Fruit fly (Drosophila melanogaster) whole organism, adult: Measurements from ENCODE around the gene Sgs7.

ENCODE experiments used
- CG11617 ChIP-seq: fragments of 200-800 bp; sonication (Bioruptor generic); optimal IDR thresholded peaks from 2 replicates; lab custom pipeline; 2017; ENCODE audit warnings: mild to moderate bottlenecking, missing biosample characterization, missing genetic modification reagents, missing genetic modification characterization
- CG12768 ChIP-seq: fragments of 200-800 bp; sonication (Bioruptor generic); optimal IDR thresholded peaks from 2 replicates; lab custom pipeline; 2017; ENCODE audit warnings: missing biosample characterization, missing genetic modification characterization, mild to moderate bottlenecking, moderate library complexity, missing genetic modification reagents
- CG14711 ChIP-seq: fragments of 200-800 bp; sonication (Bioruptor generic); optimal IDR thresholded peaks from 2 replicates; lab custom pipeline; 2018; ENCODE audit warnings: missing biosample characterization, mild to moderate bottlenecking, missing genetic modification characterization, moderate library complexity
- CG1620 ChIP-seq: fragments of 200-800 bp; sonication (Bioruptor generic); optimal IDR thresholded peaks from 2 replicates; lab custom pipeline; 2016; ENCODE audit warnings: missing biosample characterization, missing genetic modification characterization
- CG33017 ChIP-seq: fragments of 200-800 bp; sonication (Bioruptor generic); optimal IDR thresholded peaks from 2 replicates; lab custom pipeline; 2018; ENCODE audit warnings: missing biosample characterization, mild to moderate bottlenecking, missing genetic modification characterization, moderate library complexity
- CG5204 ChIP-seq: fragments of 200-800 bp; sonication (Bioruptor generic); optimal IDR thresholded peaks from 2 replicates; lab custom pipeline; 2016; ENCODE audit warnings: missing biosample characterization, missing genetic modification characterization
- CG7045 ChIP-seq: fragments of 200-800 bp; sonication (Bioruptor generic); optimal IDR thresholded peaks from 2 replicates; lab custom pipeline; 2017; ENCODE audit warnings: missing biosample characterization, mild to moderate bottlenecking, missing genetic modification characterization
- CG7101 ChIP-seq: fragments of 200-800 bp; sonication (Bioruptor generic); optimal IDR thresholded peaks from 2 replicates; lab custom pipeline; 2018; ENCODE audit warnings: missing biosample characterization, mild to moderate bottlenecking, missing genetic modification characterization, moderate library complexity
- Clk ChIP-seq: fragments of 200-800 bp; sonication (Bioruptor generic); optimal IDR thresholded peaks from 2 replicates; lab custom pipeline; 2017; ENCODE audit warnings: missing biosample characterization, missing genetic modification characterization
- Crg-1 ChIP-seq: fragments of 200-800 bp; sonication (Bioruptor generic); optimal IDR thresholded peaks from 2 replicates; lab custom pipeline; 2016; ENCODE audit warnings: missing biosample characterization, missing genetic modification characterization
- Hr96 ChIP-seq: fragments of 200-800 bp; sonication (Bioruptor generic); optimal IDR thresholded peaks from 2 replicates; lab custom pipeline; 2016; ENCODE audit warnings: missing biosample characterization, missing genetic modification characterization
- Mnt ChIP-seq: fragments of 200-800 bp; sonication (Bioruptor generic); optimal IDR thresholded peaks from 2 replicates; lab custom pipeline; 2016; ENCODE audit warnings: missing biosample characterization, mild to moderate bottlenecking, missing genetic modification characterization
- bab1 ChIP-seq: fragments of 200-800 bp; sonication (Bioruptor generic); optimal IDR thresholded peaks from 3 replicates; lab custom pipeline; 2019; ENCODE audit warnings: missing biosample characterization, mild to moderate bottlenecking, missing genetic modification characterization, moderate library complexity
- cic ChIP-seq: fragments of 200-800 bp; sonication (Bioruptor generic); optimal IDR thresholded peaks from 2 replicates; lab custom pipeline; 2017; ENCODE audit warnings: missing biosample characterization, mild to moderate bottlenecking, missing genetic modification characterization, moderate library complexity
- cnc ChIP-seq, 2 experiments: fragments of >200 bp; optimal IDR thresholded peaks; 2 replicates each; lab custom pipeline; 2017
- kay ChIP-seq: fragments of 200-800 bp; sonication (Bioruptor generic); peaks from one replicate; lab custom pipeline; 2016; ENCODE audit warnings: missing biosample characterization, missing genetic modification characterization, borderline replicate concordance
- ovo ChIP-seq: fragments of 200-800 bp; sonication (Bioruptor generic); optimal IDR thresholded peaks from 2 replicates; lab custom pipeline; 2016; ENCODE audit warnings: missing biosample characterization, missing genetic modification characterization
- pad ChIP-seq: fragments of 200-800 bp; sonication (Bioruptor generic); optimal IDR thresholded peaks from 3 replicates; lab custom pipeline; 2017; ENCODE audit warnings: missing biosample characterization, missing genetic modification characterization, mild to moderate bottlenecking, moderate library complexity, missing genetic modification reagents
- tj ChIP-seq: fragments of 200-800 bp; sonication (Bioruptor generic); optimal IDR thresholded peaks from 3 replicates; lab custom pipeline; 2017; ENCODE audit warnings: missing biosample characterization, mild to moderate bottlenecking, missing genetic modification characterization, moderate library complexity
- toe ChIP-seq: fragments of 200-800 bp; sonication (Bioruptor generic); optimal IDR thresholded peaks from 2 replicates; lab custom pipeline; 2016; ENCODE audit warnings: missing biosample characterization, missing genetic modification characterization

The Sgs7 gene

DNA sequence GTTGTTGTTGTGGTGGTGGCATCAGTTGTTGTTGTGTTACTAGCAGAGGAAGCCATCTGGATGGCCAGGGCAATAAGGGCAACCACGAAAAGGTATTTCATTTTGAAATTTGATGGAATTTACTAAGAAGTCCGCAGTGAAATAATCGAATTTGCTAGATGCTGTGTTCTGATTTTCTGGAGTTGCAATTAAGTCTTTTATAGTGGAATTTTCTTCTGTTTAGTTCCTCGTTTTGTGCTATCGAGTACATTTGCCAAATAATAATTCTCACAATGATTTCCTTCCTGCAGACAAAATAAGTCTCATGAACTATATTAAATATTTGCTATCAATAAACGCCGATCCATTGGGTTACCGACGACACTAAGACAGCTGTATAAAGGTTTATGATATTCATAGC is 828 bp downstream of the Sgs7 start, which contains the start of gene CG33272:
TSS of gene CG33272 (minus strand) at position 101 of the 400 bp plus-strand sequence.
- TF ChIP-seq pad, result no peak
- TF ChIP-seq CG7045 (GFP tag; lab: Kevin White, UChicago), result no peak
- no peak for TF ChIP-seq CG1620 (GFP tag; lab: Kevin White, UChicago)
- TF ChIP-seq cic, result no peak
- no peak for TF ChIP-seq bab1

DNA sequence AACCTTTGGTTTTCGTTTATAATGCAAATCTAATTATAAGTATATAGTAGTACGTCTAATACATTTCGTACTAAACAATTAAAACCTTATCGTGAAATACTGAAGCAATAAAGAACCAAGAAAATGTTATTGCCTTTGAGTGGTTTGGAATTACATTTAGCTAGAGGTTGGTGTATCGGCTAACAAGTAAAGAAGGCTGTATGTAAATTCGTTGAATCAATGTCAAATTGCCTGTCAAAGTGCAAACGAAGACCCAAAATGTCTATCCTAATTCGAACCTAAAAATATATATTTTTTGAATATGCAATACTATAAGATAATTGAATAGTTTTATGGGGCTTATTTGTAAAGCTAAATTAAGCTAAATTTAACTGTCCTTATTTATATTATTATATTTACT is 1.6 kb downstream of the Sgs7 start:
- TF ChIP-seq CG33017 (tag; lab: Kevin White, UChicago) (no peak), cic (no peak), CG7045 (GFP tag; lab: Kevin White, UChicago) (no peak), Mnt (no peak)

DNA sequence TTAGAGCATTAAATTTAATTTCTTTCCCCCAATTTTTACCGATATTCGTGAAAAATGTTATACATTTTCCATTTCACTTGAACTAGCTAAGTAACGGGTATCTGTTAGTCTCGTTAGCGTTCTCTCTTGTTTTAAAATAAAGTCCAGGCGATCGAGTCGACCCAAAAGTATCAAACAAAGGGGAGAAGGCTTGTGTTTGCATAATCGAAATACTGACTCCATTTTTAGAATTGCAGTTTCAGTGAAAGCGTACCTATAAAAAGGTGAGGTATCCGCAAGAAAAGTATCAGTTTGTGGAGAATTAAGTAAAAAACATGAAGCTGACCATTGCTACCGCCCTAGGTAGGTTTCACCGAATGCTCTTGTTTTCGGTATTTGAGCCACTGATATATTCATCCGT is 2.3 kb downstream of the Sgs7 start, which contains the start of gene Sgs3:
TSS of gene Sgs3 (plus strand) at position 301 of the 400 bp plus-strand sequence.
- TF ChIP-seq Clk (GFP tag; lab: Kevin White, UChicago), result no peak
- no peak for TF ChIP-seq cnc (optimal IDR thresholded peaks at IDR 0.05; lab: Kevin White, UChicago)
- TF ChIP-seq CG11617 (GFP tag; lab: Kevin White, UChicago), result no peak
- no peak for TF ChIP-seq Mnt

DNA sequence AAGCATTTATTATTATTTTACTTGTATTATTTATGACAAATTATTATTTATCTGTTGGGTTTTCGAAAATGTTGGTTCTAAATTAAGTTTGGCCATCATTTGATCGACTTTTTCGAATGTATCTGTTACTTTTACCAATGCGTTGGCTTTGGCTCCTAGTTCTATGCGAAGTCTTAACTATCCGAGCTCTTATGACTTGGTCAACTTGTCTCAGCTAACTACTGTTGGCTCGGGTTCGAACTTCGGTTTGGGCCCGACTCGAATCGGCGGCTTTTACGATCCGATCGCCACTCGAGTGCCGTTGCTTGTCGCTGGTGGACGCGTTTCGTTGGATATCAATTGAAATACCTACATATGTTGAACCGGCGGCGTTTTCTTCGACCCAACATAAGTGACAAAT is 3.7 kb downstream of the Sgs7 start, which contains the start of gene CG7512:
TSS of gene CG7512 (plus strand) at position 301 of the 400 bp plus-strand sequence.
- TF ChIP-seq toe (GFP tag; lab: Kevin White, UChicago) (no peak), CG7045 (GFP tag; lab: Kevin White, UChicago) (no peak), CG14711 (tag; lab: Kevin White, UChicago) (no peak), Mnt (no peak), bab1 (no peak), CG33017 (tag; lab: Kevin White, UChicago) (no peak), cic (no peak), cnc (optimal IDR thresholded peaks at IDR 0.05; lab: Kevin White, UChicago) (no peak)

DNA sequence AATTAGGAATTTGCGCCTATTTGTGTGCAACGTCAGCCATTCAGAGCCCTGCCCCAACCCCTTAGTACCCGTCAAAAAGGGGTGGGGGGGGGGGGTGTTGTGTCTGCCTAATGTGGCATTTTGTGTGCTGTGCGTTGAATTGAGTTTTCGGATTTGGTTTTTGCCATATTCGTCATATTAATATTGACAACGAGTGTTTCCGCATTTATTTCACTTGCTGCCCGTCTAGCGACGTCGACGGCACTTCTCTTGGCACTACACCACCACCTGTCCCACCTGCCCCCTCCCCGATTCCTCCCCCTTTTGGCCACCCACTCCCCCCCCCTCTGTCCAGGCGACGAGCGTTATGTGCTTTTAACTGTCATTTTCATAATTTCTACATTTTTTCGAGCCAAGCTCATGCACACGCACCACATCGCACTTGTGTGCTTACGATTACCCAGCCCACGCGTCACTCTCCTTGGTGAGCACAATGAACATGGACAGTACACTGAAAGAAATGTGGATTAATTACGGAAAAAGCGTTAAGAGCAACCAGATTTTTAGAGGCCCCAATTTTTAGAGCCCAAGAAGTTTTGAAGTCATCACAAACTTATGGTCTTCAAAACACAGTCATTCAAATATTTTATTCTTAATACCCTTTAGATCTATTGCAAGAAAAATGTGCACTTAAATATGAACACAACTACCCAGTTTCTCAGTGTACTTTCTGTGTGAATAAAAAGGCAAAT is 5.9 kb downstream of the Sgs7 start:
- TF ChIP-seq CG12768 (GFP tag; lab: Kevin White, UChicago) (no peak), CG14711 (tag; lab: Kevin White, UChicago) (no peak), Crg-1 (GFP tag; lab: Kevin White, UChicago) (no peak), tj (GFP tag; lab: Kevin White, UChicago) (no peak), CG7101 (no peak), CG11617 (GFP tag; lab: Kevin White, UChicago) (no peak), bab1 (no peak)

DNA sequence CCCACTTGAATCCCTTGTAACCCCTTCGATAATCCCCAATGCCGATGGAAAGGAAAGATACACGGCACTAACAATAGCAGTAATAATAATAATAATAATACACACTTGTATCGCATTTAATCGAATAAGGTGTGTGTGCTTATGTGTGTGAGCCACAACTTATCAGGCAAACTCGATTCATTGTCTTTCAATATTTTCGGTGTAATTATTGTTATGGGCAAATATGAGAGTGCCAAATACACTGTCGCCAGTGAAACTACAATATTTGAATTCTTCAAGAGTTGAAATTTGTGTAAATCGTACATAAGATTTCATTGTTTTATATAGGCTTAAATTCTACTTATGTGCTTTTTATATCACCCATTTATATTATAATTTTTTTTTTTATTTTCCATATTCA is 6.6 kb downstream of the Sgs7 start:
- TF ChIP-seq bab1 (no peak), CG7101 (no peak), CG14711 (tag; lab: Kevin White, UChicago) (no peak), Hr96 (GFP tag; lab: Kevin White, UChicago) (no peak), ovo (no peak), toe (GFP tag; lab: Kevin White, UChicago) (no peak), CG7045 (GFP tag; lab: Kevin White, UChicago) (no peak), CG5204 (GFP tag; lab: Kevin White, UChicago) (no peak)

DNA sequence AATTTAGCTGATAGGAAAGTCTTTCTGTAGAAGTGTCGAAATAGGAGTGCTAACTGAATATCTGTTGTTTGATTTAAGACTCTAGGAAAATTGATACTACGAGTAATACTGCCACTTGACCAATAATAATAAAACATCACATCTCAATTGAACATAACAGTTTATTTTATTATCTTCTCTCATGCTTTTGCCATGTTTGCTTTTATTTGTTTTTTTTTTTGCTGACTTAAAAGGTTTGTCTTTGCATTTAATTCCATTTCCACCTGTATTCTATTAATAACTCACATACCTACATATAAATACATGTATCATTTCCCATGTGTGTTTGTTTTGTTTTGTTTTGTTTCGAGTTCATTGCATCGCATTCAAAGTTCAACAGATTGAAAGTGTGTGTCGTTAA is 13.0 kb downstream of the Sgs7 start, which contains the start of the genes CG11714 and Fuca:
TSS of gene CG11714 (minus strand) at position 101 of the 400 bp plus-strand sequence.
TSS of gene Fuca (minus strand) at position 101 of the 400 bp plus-strand sequence.
- TF ChIP-seq ovo, result no peak
- no peak for TF ChIP-seq cic
- TF ChIP-seq tj (GFP tag; lab: Kevin White, UChicago), result peak; percentile 35
- no peak for TF ChIP-seq Mnt
- no peak for TF ChIP-seq cnc (optimal IDR thresholded peaks at IDR 0.05; lab: Kevin White, UChicago)
- TF ChIP-seq CG14711 (tag; lab: Kevin White, UChicago), result no peak
- TF ChIP-seq kay (GFP tag; lab: Kevin White, UChicago), result peak; percentile 82
- no peak for TF ChIP-seq Clk (GFP tag; lab: Kevin White, UChicago)

DNA sequence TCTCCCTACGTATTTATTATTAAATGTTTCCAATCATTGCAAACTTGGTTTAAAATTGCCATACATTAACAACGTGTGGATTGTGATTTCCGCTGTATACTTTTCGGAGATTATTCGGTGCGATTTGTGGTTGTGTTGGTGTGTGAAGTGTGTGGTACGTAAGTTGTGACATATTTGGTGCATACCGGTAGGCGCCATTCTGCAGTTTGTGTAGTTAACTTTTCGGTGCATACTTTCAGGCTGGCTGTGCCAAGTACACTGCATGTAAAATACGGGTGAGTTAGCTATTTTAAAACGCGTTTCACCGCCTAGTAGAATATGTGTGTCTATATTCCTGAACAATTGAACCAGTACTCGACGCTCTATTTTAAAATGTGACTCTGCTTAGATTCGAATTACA is 13.6 kb downstream of the Sgs7 start:
- TF ChIP-seq cic (no peak), kay (GFP tag; lab: Kevin White, UChicago) (no peak), bab1 (peak; percentile 40), Clk (GFP tag; lab: Kevin White, UChicago) (no peak), tj (GFP tag; lab: Kevin White, UChicago) (no peak), CG5204 (GFP tag; lab: Kevin White, UChicago) (no peak), CG1620 (GFP tag; lab: Kevin White, UChicago) (no peak), Crg-1 (GFP tag; lab: Kevin White, UChicago) (peak; percentile 8)
